Fruit fly (Drosophila melanogaster): ENCODE data around the gene Nepl4.

DNA sequence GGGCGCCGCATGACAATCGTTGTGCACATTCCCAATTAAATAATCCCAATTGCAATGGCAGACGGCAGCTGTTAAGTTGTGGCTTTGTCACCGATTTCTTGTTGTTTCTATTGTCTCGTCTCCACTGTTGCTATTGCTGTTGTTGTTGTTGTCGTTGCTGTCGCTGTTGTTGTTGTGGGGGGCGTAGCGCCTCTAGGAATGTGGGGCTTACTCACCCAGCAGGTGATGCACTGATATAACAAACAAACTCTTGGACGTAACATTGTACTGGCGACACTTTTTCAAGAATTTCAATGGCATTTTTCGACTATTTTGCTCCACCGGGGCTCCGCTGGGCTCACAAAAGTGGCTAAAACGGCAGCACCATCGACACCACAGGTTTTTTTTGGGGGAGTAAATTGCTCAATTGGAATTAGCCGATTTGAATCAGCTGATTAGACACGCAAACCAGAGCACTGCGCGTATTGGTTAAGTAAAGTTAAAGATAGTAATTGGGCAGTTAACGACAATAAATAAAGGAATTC, 29.8 kb upstream of the Nepl4 start:
- TF ChIP-seq Eip75B (GFP tag; optimal IDR thresholded peaks at IDR 0.05) (no peak), CG6854 (GFP tag; optimal IDR thresholded peaks at IDR 0.05) (no peak)
